Fruit fly (Drosophila melanogaster) whole organism, embryonic: ENCODE measurements around the gene CG18302.

Source experiments
- Adf1 ChIP-seq: fragments of 200-800 bp; sonication (Bioruptor generic); IDR thresholded peaks from 2 replicates; pipeline ENCODE4 v1.3.6; 2022; ENCODE audit warnings: missing biosample characterization, missing genetic modification characterization
- Aef1 ChIP-seq: fragments of 200-800 bp; sonication (Bioruptor generic); IDR thresholded peaks from 3 replicates; pipeline ENCODE4 v1.3.6; 2022; ENCODE audit warnings: missing biosample characterization, missing genetic modification characterization
- Asciz ChIP-seq: fragments of 200-800 bp; sonication (Bioruptor generic); optimal IDR thresholded peaks from 2 replicates; lab custom pipeline; 2017; ENCODE audit warnings: missing biosample characterization, mild to moderate bottlenecking, missing genetic modification characterization, missing genetic modification reagents
- Atf-2 ChIP-seq: fragments of 200-800 bp; sonication (Bioruptor generic); optimal IDR thresholded peaks from 2 replicates; lab custom pipeline; 2016; ENCODE audit warnings: missing biosample characterization, missing genetic modification characterization
- Awh ChIP-seq: fragments of 200-800 bp; sonication (Bioruptor generic); IDR thresholded peaks from 2 replicates; pipeline ENCODE4, ENCODE4 v1.3.6; 2022; ENCODE audit warnings: missing biosample characterization, missing genetic modification characterization
- C15 ChIP-seq: fragments of 200-800 bp; sonication (Bioruptor generic); IDR thresholded peaks from 3 replicates; pipeline ENCODE4 v1.3.6; 2022; ENCODE audit warnings: missing biosample characterization, missing genetic modification characterization
- CG10267 ChIP-seq: fragments of 200-800 bp; sonication (Bioruptor generic); optimal IDR thresholded peaks from 2 replicates; lab custom pipeline; 2018; ENCODE audit warnings: missing biosample characterization, mild to moderate bottlenecking, missing genetic modification characterization, moderate library complexity
- CG12236 ChIP-seq: fragments of 200-800 bp; sonication (Bioruptor generic); optimal IDR thresholded peaks from 2 replicates; lab custom pipeline; 2016; ENCODE audit warnings: missing biosample characterization, missing genetic modification characterization
- CG12744 ChIP-seq: fragments of 200-800 bp; sonication (Bioruptor generic); optimal IDR thresholded peaks from 2 replicates; lab custom pipeline; 2016; ENCODE audit warnings: missing biosample characterization, missing genetic modification characterization
- CG1529 ChIP-seq: fragments of 200-800 bp; sonication (Bioruptor generic); optimal IDR thresholded peaks from 3 replicates; lab custom pipeline; 2018; ENCODE audit warnings: missing biosample characterization, missing genetic modification characterization
- CG32767 ChIP-seq: fragments of 200-800 bp; sonication (Bioruptor generic); IDR thresholded peaks from 2 replicates; pipeline ENCODE4 v1.3.6; 2022; ENCODE audit warnings: missing biosample characterization, missing genetic modification characterization
- CG32772 ChIP-seq: fragments of 200-800 bp; sonication (Bioruptor generic); IDR thresholded peaks from 2 replicates; pipeline ENCODE4 v1.3.6; 2022; ENCODE audit warnings: missing biosample characterization, missing genetic modification characterization
- CG8089 ChIP-seq: fragments of 200-800 bp; sonication (Bioruptor generic); optimal IDR thresholded peaks from 3 replicates; lab custom pipeline; 2016; ENCODE audit warnings: missing biosample characterization, missing genetic modification characterization
- CG8359 ChIP-seq: fragments of 200-800 bp; sonication (Bioruptor generic); optimal IDR thresholded peaks from 2 replicates; lab custom pipeline; 2017; ENCODE audit warnings: missing biosample characterization, mild to moderate bottlenecking, missing genetic modification characterization, borderline replicate concordance
- CG9215 ChIP-seq: fragments of 200-800 bp; sonication (Bioruptor generic); IDR thresholded peaks from 2 replicates; pipeline ENCODE4 v1.3.6; 2022; ENCODE audit warnings: missing biosample characterization, missing genetic modification characterization
- CG9797 ChIP-seq: fragments of 200-800 bp; sonication (Bioruptor generic); optimal IDR thresholded peaks from 3 replicates; lab custom pipeline; 2018; ENCODE audit warnings: missing biosample characterization, mild to moderate bottlenecking, missing genetic modification characterization
- Dip2 ChIP-seq: fragments of 200-800 bp; sonication (Bioruptor generic); IDR thresholded peaks from 2 replicates; pipeline ENCODE4 v1.3.6; 2022; ENCODE audit warnings: missing biosample characterization, missing genetic modification characterization
- Hey ChIP-seq: fragments of 200-800 bp; sonication (Bioruptor generic); optimal IDR thresholded peaks from 3 replicates; lab custom pipeline; 2018; ENCODE audit warnings: missing biosample characterization, mild to moderate bottlenecking, missing genetic modification characterization
- HmgD ChIP-seq: fragments of 200-800 bp; sonication (Bioruptor generic); optimal IDR thresholded peaks from 3 replicates; lab custom pipeline; 2016; ENCODE audit warnings: missing biosample characterization, missing genetic modification characterization
- Lhr ChIP-seq: fragments of 200-800 bp; sonication (Bioruptor generic); optimal IDR thresholded peaks from 3 replicates; lab custom pipeline; 2017; ENCODE audit warnings: mild to moderate bottlenecking, missing biosample characterization, missing genetic modification reagents, missing genetic modification characterization
- MBD-R2 ChIP-seq: fragments of 200-800 bp; sonication (Bioruptor generic); IDR thresholded peaks from 2 replicates; pipeline ENCODE4 v1.3.6; 2022; ENCODE audit warnings: missing biosample characterization, missing genetic modification characterization
- Max ChIP-seq: fragments of 200-800 bp; sonication (Bioruptor generic); optimal IDR thresholded peaks from 2 replicates; lab custom pipeline; 2016; ENCODE audit warnings: missing biosample characterization, mild to moderate bottlenecking, missing genetic modification characterization
- NFAT ChIP-seq: fragments of 200-800 bp; sonication (Bioruptor generic); IDR thresholded peaks from 2 replicates; pipeline ENCODE4 v1.3.6; 2022; ENCODE audit warnings: missing biosample characterization, missing genetic modification characterization
- Nf-YA ChIP-seq: fragments of 200-800 bp; sonication (Bioruptor generic); IDR thresholded peaks from 2 replicates; pipeline ENCODE4 v1.3.6; 2022; ENCODE audit warnings: missing biosample characterization, missing genetic modification characterization
- Oli ChIP-seq: fragments of 200-800 bp; sonication (Bioruptor generic); optimal IDR thresholded peaks from 2 replicates; lab custom pipeline; 2018; ENCODE audit warnings: missing biosample characterization, mild to moderate bottlenecking, missing genetic modification characterization, moderate library complexity
- Opbp ChIP-seq: fragments of 200-800 bp; sonication (Bioruptor generic); IDR thresholded peaks from 3 replicates; pipeline ENCODE4 v1.3.6; 2022; ENCODE audit warnings: missing biosample characterization, missing genetic modification characterization; ENCODE audit not compliant: partially characterized antibody
- Optix ChIP-seq: fragments of 200-800 bp; sonication (Bioruptor generic); IDR thresholded peaks from 3 replicates; pipeline ENCODE4 v1.3.6; 2022; ENCODE audit warnings: missing biosample characterization, missing genetic modification characterization
- Rfx ChIP-seq: fragments of 200-800 bp; sonication (Bioruptor generic); IDR thresholded peaks from 2 replicates; pipeline ENCODE4 v1.3.6; 2022; ENCODE audit warnings: missing biosample characterization, missing genetic modification characterization
- Tbp ChIP-seq: fragments of >200 bp; optimal IDR thresholded peaks from 2 replicates; lab custom pipeline; 2018; ENCODE audit warnings: missing biosample characterization, missing genetic modification characterization
- al ChIP-seq: fragments of 200-800 bp; sonication (Bioruptor generic); IDR thresholded peaks from 2 replicates; pipeline ENCODE4 v1.3.6; 2022; ENCODE audit warnings: missing biosample characterization, missing genetic modification characterization
- ap ChIP-seq: fragments of 200-800 bp; sonication (Bioruptor generic); IDR thresholded peaks from 2 replicates; pipeline ENCODE4 v1.3.6; 2022; ENCODE audit warnings: missing biosample characterization, missing genetic modification characterization
- ci ChIP-seq: fragments of 200-800 bp; sonication (Bioruptor generic); IDR thresholded peaks from 3 replicates; pipeline ENCODE4 v1.3.6; 2022; ENCODE audit warnings: missing biosample characterization, missing genetic modification characterization
- dm ChIP-seq: fragments of 200-800 bp; sonication (Bioruptor generic); optimal IDR thresholded peaks from 3 replicates; lab custom pipeline; 2016; ENCODE audit warnings: missing biosample characterization, missing genetic modification characterization
- gsb ChIP-seq: fragments of 200-800 bp; sonication (Bioruptor generic); IDR thresholded peaks from 2 replicates; pipeline ENCODE4 v1.3.6; 2022; ENCODE audit warnings: missing biosample characterization, missing genetic modification characterization
- gt ChIP-seq: fragments of 200-800 bp; sonication (Bioruptor generic); IDR thresholded peaks from 2 replicates; pipeline ENCODE4 v1.3.6; 2022; ENCODE audit warnings: missing biosample characterization, missing genetic modification characterization
- hkb ChIP-seq, 2 experiments: fragments of 200-800 bp in 1 of 2; fragments of >200 bp in 1 of 2; sonication (Bioruptor generic) in 1 of 2; IDR thresholded peaks in 1 of 2; optimal IDR thresholded peaks in 1 of 2; 2 replicates each; pipeline versions ENCODE4 v1.3.6 to Lab custom; 2017 to 2022; ENCODE audit warnings: missing biosample characterization in 1 of 2, missing genetic modification characterization in 1 of 2
- jing ChIP-seq: fragments of 200-800 bp; sonication (Bioruptor generic); optimal IDR thresholded peaks from 2 replicates; lab custom pipeline; 2018; ENCODE audit warnings: missing biosample characterization, mild to moderate bottlenecking, missing genetic modification characterization
- luna ChIP-seq: fragments of 200-800 bp; sonication (Bioruptor generic); optimal IDR thresholded peaks from 2 replicates; lab custom pipeline; 2016; ENCODE audit warnings: missing biosample characterization, missing genetic modification characterization
- peb ChIP-seq: fragments of 200-800 bp; sonication (Bioruptor generic); IDR thresholded peaks from 2 replicates; pipeline ENCODE4 v1.3.6; 2022; ENCODE audit warnings: missing biosample characterization, missing genetic modification characterization
- rib ChIP-seq: fragments of 200-800 bp; sonication (Bioruptor generic); IDR thresholded peaks from 2 replicates; pipeline ENCODE4 v1.3.6; 2022; ENCODE audit warnings: missing biosample characterization, missing genetic modification characterization
- sens ChIP-seq: fragments of 200-800 bp; sonication (Bioruptor generic); peaks from one replicate; lab custom pipeline; 2016; ENCODE audit warnings: missing biosample characterization, missing genetic modification characterization
- seq ChIP-seq: fragments of 200-800 bp; sonication (Bioruptor generic); IDR thresholded peaks from 2 replicates; pipeline ENCODE4 v1.3.6; 2022; ENCODE audit warnings: missing biosample characterization, missing genetic modification characterization
- so ChIP-seq: fragments of 200-800 bp; sonication (Bioruptor generic); IDR thresholded peaks from 3 replicates; pipeline ENCODE4 v1.3.6; 2022; ENCODE audit warnings: missing biosample characterization, missing genetic modification characterization
- sug ChIP-seq: fragments of 200-800 bp; optimal IDR thresholded peaks from 2 replicates; lab custom pipeline; 2019; ENCODE audit warnings: missing biosample characterization, mild to moderate bottlenecking, missing genetic modification characterization, moderate library complexity
- vvl ChIP-seq: fragments of 200-800 bp; sonication (Bioruptor generic); IDR thresholded peaks from 2 replicates; pipeline ENCODE4 v1.3.6; 2022; ENCODE audit warnings: missing biosample characterization, missing genetic modification characterization

Gene CG18302

DNA sequence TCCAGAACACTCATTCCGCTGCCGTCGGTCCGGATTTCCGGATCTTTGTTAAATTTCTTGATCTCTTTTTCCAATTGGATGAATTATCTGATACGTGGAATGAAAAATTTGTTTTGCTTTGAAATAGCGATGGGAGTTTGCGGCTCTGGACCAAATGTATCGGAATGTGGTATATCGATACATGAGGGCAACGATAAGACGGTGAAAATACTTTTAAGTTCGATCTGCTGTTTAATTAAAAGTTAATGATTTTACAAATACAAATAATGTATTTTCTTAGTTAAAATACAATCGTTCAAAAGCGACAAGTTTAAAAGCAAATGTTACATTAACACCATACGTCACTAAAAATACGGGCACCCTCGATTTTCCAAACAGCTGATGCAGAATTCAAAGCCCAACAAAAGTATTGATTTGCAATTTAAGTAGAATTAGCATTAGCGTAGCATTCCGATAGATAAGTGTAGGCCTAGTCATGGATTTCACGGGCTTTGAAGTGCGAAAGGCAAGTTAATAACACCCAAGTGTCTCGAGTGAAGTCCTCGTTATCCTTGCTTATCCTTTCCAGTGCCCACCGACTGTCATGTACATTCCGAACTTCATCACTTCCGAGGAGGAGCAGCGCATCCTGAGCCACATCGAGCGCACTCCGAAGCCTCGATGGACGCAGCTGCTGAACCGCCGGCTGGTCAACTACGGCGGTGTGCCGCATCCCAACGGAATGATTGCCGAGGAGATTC is 45.5 kb upstream of the CG18302 start, which contains the start of the genes Cog4 and CG6144 (continued):
- TF ChIP-seq CG12236 (GFP tag; lab: Kevin White, UChicago) (no peak), NFAT (GFP tag; lab: Robert Waterston, UW) (no peak), hkb (optimal IDR thresholded peaks at IDR 0.05; lab: Kevin White, UChicago) (no peak), hkb (GFP tag; IDR thresholded peaks at IDR 0.05; lab: Robert Waterston, UW) (peak; percentile 49; the same call in 1 of the 2 replicates), jing (GFP tag; lab: Kevin White, UChicago) (no peak), Dip2 (no peak), luna (GFP tag; lab: Kevin White, UChicago) (no peak), Lhr (GFP tag; lab: Kevin White, UChicago) (no peak), CG9797 (GFP tag; lab: Kevin White, UChicago) (peak; percentile 61), Aef1 (GFP tag; lab: Robert Waterston, UW) (0 out of 3 replicates have a peak, but pooled peaks have one; percentile 17), HmgD (no peak), ap (0 out of 2 replicates have a peak, but pooled peaks have one; percentile 5), al (GFP tag; lab: Robert Waterston, UW) (0 out of 2 replicates have a peak, but pooled peaks have one; percentile 17), CG32772 (GFP tag; lab: Robert Waterston, UW) (0 out of 2 replicates have a peak, but pooled peaks have one; percentile 12)
- TF ChIP-seq, all 482 proteins: peak for 119

dm6 chr2L:10491354-10491753 is 42.8 kb upstream of the CG18302 start, which contains the start of gene CG13144:
CG13144 (minus strand) TSS chr2L:10491454.
- TF ChIP-seq gsb (GFP tag; lab: Robert Waterston, UW) (0 out of 2 replicates have a peak, but pooled peaks have one; percentile 29), gt (GFP tag; lab: Robert Waterston, UW) (no peak), CG8089 (no peak), Adf1 (GFP tag; lab: Robert Waterston, UW) (no peak), ci (0 out of 3 replicates have a peak, but pooled peaks have one; percentile 41), Atf-2 (GFP tag; lab: Kevin White, UChicago) (no peak), Max (GFP tag; lab: Kevin White, UChicago) (no peak)

DNA sequence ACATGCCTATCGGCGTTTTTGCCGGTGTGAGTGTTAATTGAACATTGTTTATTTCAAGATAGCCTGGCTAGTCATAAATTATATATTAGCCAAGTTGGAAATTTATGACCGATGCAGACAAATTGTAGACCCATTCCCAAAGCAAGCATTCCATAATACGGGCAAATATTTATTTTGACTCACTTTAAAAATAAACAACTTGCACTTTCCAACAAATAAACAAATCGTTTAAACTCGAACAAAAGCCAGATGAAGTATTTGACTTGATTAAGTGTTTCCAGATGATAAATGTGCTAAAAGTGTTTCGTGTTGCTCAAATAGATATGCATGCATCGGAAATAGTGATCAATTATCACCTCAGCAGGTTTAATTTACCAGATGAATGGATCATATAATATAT is 38.6 kb upstream of the CG18302 start:
- TF ChIP-seq CG1529 (GFP tag; lab: Kevin White, UChicago), result no peak
- no peak for TF ChIP-seq CG32767 (GFP tag; lab: Robert Waterston, UW)
- TF ChIP-seq Opbp (GFP tag; lab: Robert Waterston, UW), result no peak
- no peak for TF ChIP-seq Oli (tag; lab: Kevin White, UChicago)
- TF ChIP-seq Tbp (GFP tag; lab: Kevin White, UChicago), result no peak
- no peak for TF ChIP-seq Awh (GFP tag; lab: Robert Waterston, UW)
- peak; percentile 63 for TF ChIP-seq sens (GFP tag; lab: Kevin White, UChicago)
- TF ChIP-seq CG9215 (GFP tag; lab: Robert Waterston, UW), result no peak
- TF ChIP-seq CG8359 (GFP tag; lab: Kevin White, UChicago), result no peak
- no peak for TF ChIP-seq Nf-YA (GFP tag; lab: Robert Waterston, UW)
- peak; percentile 40 for TF ChIP-seq Asciz (GFP tag; lab: Kevin White, UChicago)
- TF ChIP-seq CG12744 (GFP tag; lab: Kevin White, UChicago), result no peak

dm6 chr2L:10496338-10496737 is 37.8 kb upstream of the CG18302 start:
- 0 out of 3 replicates have a peak, but pooled peaks have one; percentile 9 for TF ChIP-seq Optix
- TF ChIP-seq CG10267 (tag; lab: Kevin White, UChicago), result no peak
- TF ChIP-seq so, result 0 out of 3 replicates have a peak, but pooled peaks have one; percentile 7
- TF ChIP-seq dm, result no peak
- peak; percentile 32; the same call in 1 of the 2 replicates for TF ChIP-seq vvl (GFP tag; lab: Robert Waterston, UW)
- TF ChIP-seq seq (GFP tag; lab: Robert Waterston, UW), result no peak
- TF ChIP-seq ci, result peak; percentile 71; the same call in 2 of the 3 replicates
- 0 out of 2 replicates have a peak, but pooled peaks have one; percentile 11 for TF ChIP-seq peb (GFP tag; lab: Robert Waterston, UW)
- peak; percentile 18; the same call in 1 of the 2 replicates for TF ChIP-seq Rfx (GFP tag; lab: Robert Waterston, UW)
- TF ChIP-seq Hey, result peak; percentile 98
- 0 out of 2 replicates have a peak, but pooled peaks have one; percentile 25 for TF ChIP-seq rib (GFP tag; lab: Robert Waterston, UW)
- no peak for TF ChIP-seq C15 (GFP tag; lab: Robert Waterston, UW)
- 0 out of 2 replicates have a peak, but pooled peaks have one; percentile 14 for TF ChIP-seq MBD-R2 (GFP tag; lab: Robert Waterston, UW)
- TF ChIP-seq sug (tag; lab: Kevin White, UChicago), result peak; percentile 30
